Worm (Caenorhabditis elegans): ENCODE results near the gene twk-22.

Gene twk-22

ce11 chrX:16275255-16275813, 30.9 kb upstream of the twk-22 start, which contains the start of gene sdc-1 (continued):
- no peak for TF ChIP-seq ets-5 (GFP tag; IDR thresholded peaks at IDR 0.05)
- TF ChIP-seq blmp-1 (tag; optimal IDR thresholded peaks at IDR 0.05): peak; percentile 43
- peak; percentile 65 to 77 for TF ChIP-seq efl-1 (optimal IDR thresholded peaks at IDR 0.05)
- peak; percentile 44 to 94 for TF ChIP-seq efl-1 (GFP tag; optimal IDR thresholded peaks at IDR 0.05 in 1 of 2)
- no peak for TF ChIP-seq nhr-12 (tag; optimal IDR thresholded peaks at IDR 0.05)
- TF ChIP-seq C16A3.4 (tag; optimal IDR thresholded peaks at IDR 0.05): no peak
- no peak for TF ChIP-seq lin-39 (tag; optimal IDR thresholded peaks at IDR 0.05)
- TF ChIP-seq irx-1 (tag; optimal IDR thresholded peaks at IDR 0.05): no peak
- TF ChIP-seq ztf-11 (tag; optimal IDR thresholded peaks at IDR 0.05): no peak
- TF ChIP-seq nhr-85 (tag): peak; percentile 48
- TF ChIP-seq unc-130 (tag; optimal IDR thresholded peaks at IDR 0.05): no peak
- no peak for TF ChIP-seq elt-3 (tag; optimal IDR thresholded peaks at IDR 0.05)
- no peak for TF ChIP-seq nhr-11 (tag; optimal IDR thresholded peaks at IDR 0.05)
- TF ChIP-seq mef-2 (tag; optimal IDR thresholded peaks at IDR 0.05): no peak
- TF ChIP-seq grh-1 (GFP tag; IDR thresholded peaks at IDR 0.05): no peak
- TF ChIP-seq ces-1 (GFP tag; optimal IDR thresholded peaks at IDR 0.05): no peak
- TF ChIP-seq nhr-71 (tag; optimal IDR thresholded peaks at IDR 0.05): peak; percentile 56
- TF ChIP-seq nhr-77 (tag; optimal IDR thresholded peaks at IDR 0.05): no peak
- TF ChIP-seq nhr-76 (tag; optimal IDR thresholded peaks at IDR 0.05): no peak
- TF ChIP-seq ceh-63 (GFP tag; optimal IDR thresholded peaks at IDR 0.05): no peak
- no peak for TF ChIP-seq sox-4 (tag; optimal IDR thresholded peaks at IDR 0.05)
- peak; percentile 30 for TF ChIP-seq nhr-20 (tag; optimal IDR thresholded peaks at IDR 0.05)
- TF ChIP-seq fkh-8 (tag; optimal IDR thresholded peaks at IDR 0.05): peak; percentile 51
- TF ChIP-seq sup-37 (GFP tag; optimal IDR thresholded peaks at IDR 0.05): no peak
- no peak for TF ChIP-seq ceh-88 (GFP tag; IDR thresholded peaks at IDR 0.05)
- TF ChIP-seq egl-13 (tag; optimal IDR thresholded peaks at IDR 0.05): no peak
- TF ChIP-seq tbx-2 (tag; optimal IDR thresholded peaks at IDR 0.05): peak; percentile 3
- peak; percentile 20 for TF ChIP-seq dsc-1 (tag; optimal IDR thresholded peaks at IDR 0.05)
- no peak for TF ChIP-seq pag-3 (tag; optimal IDR thresholded peaks at IDR 0.05; ENCODE audit: borderline replicate concordance, insufficient read depth)
- TF ChIP-seq nhr-47 (tag; optimal IDR thresholded peaks at IDR 0.05): peak; percentile 43
- no peak for TF ChIP-seq nhr-90 (tag; optimal IDR thresholded peaks at IDR 0.05; ENCODE audit: poor library complexity)
- peak; percentile 35 for TF ChIP-seq swsn-7 (tag; optimal IDR thresholded peaks at IDR 0.05)

- no peak for TF ChIP-seq nhr-12 (tag; optimal IDR thresholded peaks at IDR 0.05)
- TF ChIP-seq efl-1 (optimal IDR thresholded peaks at IDR 0.05): no peak
- no peak for TF ChIP-seq efl-1 (GFP tag; optimal IDR thresholded peaks at IDR 0.05 in 1 of 2)
- no peak for TF ChIP-seq lir-3 (tag; optimal IDR thresholded peaks at IDR 0.05; ENCODE audit: poor library complexity)
- TF ChIP-seq alr-1 (tag; optimal IDR thresholded peaks at IDR 0.05; ENCODE audit: borderline replicate concordance): no peak
- no peak for TF ChIP-seq C04F5.9 (tag; optimal IDR thresholded peaks at IDR 0.05)
- no peak for TF ChIP-seq snu-23 (GFP tag; optimal IDR thresholded peaks at IDR 0.05)
- no peak for TF ChIP-seq ama-1 (optimal IDR thresholded peaks at IDR 0.05)
- TF ChIP-seq pax-3 (tag; optimal IDR thresholded peaks at IDR 0.05): no peak
- no peak for TF ChIP-seq nhr-85 (tag)
- no peak for TF ChIP-seq egl-13 (tag; optimal IDR thresholded peaks at IDR 0.05)
- TF ChIP-seq fos-1 (tag; optimal IDR thresholded peaks at IDR 0.05): no peak
- TF ChIP-seq fkh-4 (tag; optimal IDR thresholded peaks at IDR 0.05; ENCODE audit: borderline replicate concordance): no peak
- no peak for TF ChIP-seq nhr-11 (tag; optimal IDR thresholded peaks at IDR 0.05)
- TF ChIP-seq C34B4.2 (tag; optimal IDR thresholded peaks at IDR 0.05): no peak
- TF ChIP-seq aha-1 (tag; optimal IDR thresholded peaks at IDR 0.05): no peak
- no peak for TF ChIP-seq lin-35 (GFP tag; optimal IDR thresholded peaks at IDR 0.05)
- no peak for TF ChIP-seq sox-4 (tag; optimal IDR thresholded peaks at IDR 0.05)
- no peak for TF ChIP-seq sup-37 (GFP tag; optimal IDR thresholded peaks at IDR 0.05)
Measured at ce11 chrX:16283103-16283502, 23.2 kb upstream of the twk-22 start, which contains the start of gene F52E10.2. Gene F52E10.2, minus strand, starts transcription at chrX:16283203.

Measured in whole organism, L1 larva.